Worm (Caenorhabditis elegans) whole organism, young adult: Measurements from ENCODE around the gene C48B4.13.

Experiments used
- gei-17 ChIP-seq: fragments of 200-800 bp; sonication (Bioruptor generic); optimal IDR thresholded peaks from 2 replicates; lab custom pipeline; 2018; ENCODE audit warnings: mild to moderate bottlenecking, missing genetic modification characterization, missing compliant biosample characterization
- him-1 ChIP-seq: sonication (generic microtip); optimal IDR thresholded peaks from 2 replicates; lab custom pipeline; 2016; ENCODE audit warnings: missing genotype, missing genetic modification reagents, missing genetic modification characterization, missing compliant biosample characterization
- unc-130 ChIP-seq: sonication (generic microtip); optimal IDR thresholded peaks from 2 replicates; lab custom pipeline; 2016; ENCODE audit warnings: missing genetic modification reagents, missing genetic modification characterization, missing compliant biosample characterization
- zim-3 ChIP-seq: sonication (generic microtip); optimal IDR thresholded peaks from 2 replicates; lab custom pipeline; 2017; ENCODE audit warnings: mild to moderate bottlenecking, missing genetic modification characterization, moderate library complexity, missing compliant biosample characterization

ce11 chrIII:9592118-9592517 lies 23.6 kb downstream of the C48B4.13 start, which contains the start of gene acox-1.5:
- TF ChIP-seq gei-17 (GFP tag; lab: Kevin White, UChicago) (no peak), zim-3 (tag; lab: Kevin White, UChicago) (no peak), him-1 (tag; lab: Kevin White, UChicago) (no peak), unc-130 (GFP tag; lab: Kevin White, UChicago) (no peak)
